Fruit fly (Drosophila melanogaster): Measurements from ENCODE around the gene Ada2b.

DNA sequence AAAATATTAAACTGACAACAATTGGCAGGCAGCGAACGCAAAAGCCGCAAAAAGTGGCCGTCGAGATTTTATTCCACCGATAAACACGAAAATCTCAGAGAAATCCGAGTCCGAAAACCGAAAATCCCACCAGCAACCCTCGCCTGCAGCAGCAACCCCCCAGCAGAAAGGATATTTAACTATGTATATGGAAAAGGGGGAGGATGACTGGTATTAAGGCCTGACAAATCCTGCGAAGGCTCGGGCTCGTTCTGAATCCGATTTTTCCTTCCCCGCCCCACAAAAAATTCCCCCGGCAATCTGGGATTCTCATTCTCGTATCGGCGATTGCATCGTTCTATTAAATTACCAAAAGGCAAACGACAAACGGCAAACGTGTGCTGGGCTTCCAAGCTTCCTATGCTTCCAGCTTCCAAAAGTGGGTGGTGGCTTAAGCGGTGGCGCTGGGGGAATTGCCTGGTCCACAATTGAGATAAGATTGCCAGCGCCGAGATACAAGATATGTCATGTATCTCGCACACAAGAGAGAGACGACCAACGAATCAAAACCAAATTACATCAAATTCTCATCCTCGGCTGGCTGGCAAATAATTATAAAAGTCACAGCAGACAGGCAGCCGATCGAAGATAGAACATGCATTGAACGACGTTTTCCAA lies 47.9 kb downstream of the Ada2b start:
- TF ChIP-seq CrebA (GFP tag; optimal IDR thresholded peaks at IDR 0.05; ENCODE audit: borderline replicate concordance) (no peak), Hnf4 (GFP tag; optimal IDR thresholded peaks at IDR 0.05) (no peak), Abd-B (GFP tag; optimal IDR thresholded peaks at IDR 0.05) (no peak), N (GFP tag; optimal IDR thresholded peaks at IDR 0.05) (no peak), Myc (optimal IDR thresholded peaks at IDR 0.05) (no peak)
